Worm (Caenorhabditis elegans) whole organism, L4 larva: ENCODE results near the gene sru-3.

Source experiments
- D1046.2 ChIP-seq: fragments of 200-800 bp; sonication (Bioruptor generic); IDR thresholded peaks from 2 replicates; pipeline ENCODE4 v1.3.6; 2022; ENCODE audit warnings: missing genetic modification characterization, missing compliant biosample characterization
- F37D6.2 ChIP-seq: sonication (generic microtip); optimal IDR thresholded peaks from 2 replicates; lab custom pipeline; 2016; ENCODE audit warnings: mild to moderate bottlenecking, missing genetic modification characterization, missing compliant biosample characterization
- F44E2.7 ChIP-seq: fragments of 200-800 bp; sonication (Bioruptor generic); IDR thresholded peaks from 2 replicates; pipeline ENCODE4 v2.1.2; 2022; ENCODE audit warnings: missing genetic modification characterization, missing compliant biosample characterization
- F49E8.2 ChIP-seq: sonication (generic microtip); optimal IDR thresholded peaks from 2 replicates; lab custom pipeline; 2016; ENCODE audit warnings: missing compliant biosample characterization, mild to moderate bottlenecking, missing genetic modification characterization, borderline replicate concordance
- T26A8.4 ChIP-seq: fragments of 200-800 bp; sonication (Bioruptor generic); IDR thresholded peaks from 2 replicates; pipeline ENCODE4 v1.3.6; 2022; ENCODE audit warnings: missing genetic modification characterization, missing compliant biosample characterization
- Y5F2A.4 ChIP-seq: fragments of 200-800 bp; sonication (Bioruptor generic); optimal IDR thresholded peaks from 2 replicates; lab custom pipeline; 2018; ENCODE audit warnings: mild to moderate bottlenecking, missing genetic modification characterization, missing compliant biosample characterization
- Y75B8A.6 ChIP-seq: fragments of 200-800 bp; sonication (Bioruptor generic); IDR thresholded peaks from 2 replicates; pipeline ENCODE4 v1.3.6; 2022; ENCODE audit warnings: missing genetic modification reagents, missing genetic modification characterization, missing compliant biosample characterization
- ZK337.2 ChIP-seq: fragments of 200-800 bp; sonication (Bioruptor generic); IDR thresholded peaks from 2 replicates; pipeline ENCODE4 v1.3.6; 2022; ENCODE audit warnings: missing genetic modification reagents, missing genetic modification characterization, missing compliant biosample characterization
- aha-1 ChIP-seq: fragments of 150-350 bp; peaks from one replicate; lab custom pipeline; 2014; ENCODE audit warnings: missing biosample characterization, missing genetic modification characterization
- aly-2 ChIP-seq: sonication (generic microtip); optimal IDR thresholded peaks from 2 replicates; lab custom pipeline; 2018; ENCODE audit warnings: missing biosample characterization, missing genetic modification characterization
- ama-1 ChIP-seq: fragments of 150-350 bp; optimal IDR thresholded peaks from 2 replicates; lab custom pipeline; 2014; ENCODE audit warnings: inconsistent platforms, mixed read lengths
- ceh-20 ChIP-seq: fragments of 200-800 bp; sonication (Bioruptor generic); IDR thresholded peaks from 2 replicates; pipeline ENCODE4 v1.3.6; 2022; ENCODE audit warnings: missing genetic modification reagents, missing genetic modification characterization, missing compliant biosample characterization
- ceh-44 ChIP-seq: fragments of 200-800 bp; sonication (Bioruptor generic); IDR thresholded peaks from 2 replicates; pipeline ENCODE4 v1.3.6; 2022; ENCODE audit warnings: missing genetic modification reagents, missing genetic modification characterization, missing compliant biosample characterization
- daf-16 ChIP-seq, 3 experiments: sonication (generic microtip); optimal IDR thresholded peaks; 2 replicates each; lab custom pipeline; 2016 to 2017; ENCODE audit warnings: missing genetic modification characterization in 3 of 3, missing genetic modification reagents in 3 of 3, mild to moderate bottlenecking in 2 of 3, missing compliant biosample characterization in 2 of 3, missing biosample characterization in 1 of 3, moderate library complexity in 1 of 3
- daf-19 ChIP-seq: fragments of 200-800 bp; sonication (Bioruptor generic); conservative IDR thresholded peaks from 2 replicates; pipeline ENCODE4 v1.3.6; 2022; ENCODE audit warnings: missing genetic modification characterization, missing compliant biosample characterization
- dmd-8 ChIP-seq: fragments of 200-800 bp; sonication (Bioruptor generic); IDR thresholded peaks from 2 replicates; pipeline ENCODE4 v1.3.6; 2022; ENCODE audit warnings: missing genetic modification characterization, missing compliant biosample characterization
- duxl-1 ChIP-seq: sonication (generic microtip); optimal IDR thresholded peaks from 2 replicates; lab custom pipeline; 2016; ENCODE audit warnings: mild to moderate bottlenecking, missing genetic modification characterization, moderate library complexity, missing compliant biosample characterization; ENCODE audit not compliant: poor library complexity
- dve-1 ChIP-seq: sonication (generic microtip); optimal IDR thresholded peaks from 2 replicates; lab custom pipeline; 2017; ENCODE audit warnings: antibody characterized with exemption, mild to moderate bottlenecking, missing genetic modification characterization, missing compliant biosample characterization; ENCODE audit not compliant: insufficient read depth
- fos-1 ChIP-seq: fragments of 150-350 bp; optimal IDR thresholded peaks from 2 replicates; lab custom pipeline; 2014; ENCODE audit warnings: missing biosample characterization, missing genetic modification characterization
- hif-1 ChIP-seq, 2 experiments: sonication (generic microtip); optimal IDR thresholded peaks; 2 replicates each; lab custom pipeline; 2016 to 2017; ENCODE audit warnings: missing compliant biosample characterization in 2 of 2, missing genetic modification characterization in 2 of 2, missing genetic modification reagents in 2 of 2, missing genotype in 2 of 2, mild to moderate bottlenecking in 1 of 2
- hlh-11 ChIP-seq: fragments of 200-800 bp; sonication (Bioruptor generic); optimal IDR thresholded peaks from 2 replicates; lab custom pipeline; 2018; ENCODE audit warnings: mild to moderate bottlenecking, missing genetic modification characterization, missing compliant biosample characterization
- hlh-30 ChIP-seq: sonication (generic microtip); optimal IDR thresholded peaks from 2 replicates; lab custom pipeline; 2017; ENCODE audit warnings: antibody characterized with exemption, mild to moderate bottlenecking, missing genetic modification characterization, missing compliant biosample characterization; ENCODE audit not compliant: insufficient read depth
- hmg-1.1 ChIP-seq: fragments of 200-800 bp; sonication (Bioruptor generic); IDR thresholded peaks from 2 replicates; pipeline ENCODE4 v1.3.6; 2022; ENCODE audit warnings: missing genetic modification reagents, missing genetic modification characterization, missing compliant biosample characterization
- lin-13 ChIP-seq: fragments of 150-350 bp; optimal IDR thresholded peaks from 2 replicates; lab custom pipeline; 2014; ENCODE audit warnings: missing biosample characterization, missing genetic modification reagents, missing genetic modification characterization
- lin-29 ChIP-seq: fragments of 200-800 bp; sonication (Bioruptor generic); IDR thresholded peaks from 2 replicates; pipeline ENCODE4 v1.3.6; 2022; ENCODE audit warnings: missing genetic modification reagents, missing genetic modification characterization, missing compliant biosample characterization
- lin-38 ChIP-seq: fragments of 200-800 bp; sonication (Bioruptor generic); IDR thresholded peaks from 2 replicates; pipeline ENCODE4 v1.3.6; 2022; ENCODE audit warnings: missing genetic modification reagents, missing genetic modification characterization, missing compliant biosample characterization
- lsy-2 ChIP-seq, 2 experiments: fragments of 150-350 bp in 1 of 2; sonication (generic microtip) in 1 of 2; optimal IDR thresholded peaks; 2 replicates each; lab custom pipeline; 2014 to 2017; ENCODE audit warnings: missing biosample characterization in 2 of 2, missing genetic modification characterization in 2 of 2
- mdl-1 ChIP-seq, 2 experiments: fragments of 150-350 bp in 1 of 2; sonication (generic microtip) in 1 of 2; optimal IDR thresholded peaks; 2 replicates each; lab custom pipeline; 2014 to 2017; ENCODE audit warnings: missing biosample characterization in 2 of 2, missing genetic modification characterization in 2 of 2
- mdt-29 ChIP-seq: fragments of 200-800 bp; sonication (Bioruptor generic); IDR thresholded peaks from 2 replicates; pipeline ENCODE4 v1.3.6; 2022; ENCODE audit warnings: missing genetic modification reagents, missing genetic modification characterization, missing compliant biosample characterization
- mes-2 ChIP-seq: sonication (generic microtip); optimal IDR thresholded peaks from 2 replicates; lab custom pipeline; 2016; ENCODE audit warnings: missing genotype, mild to moderate bottlenecking, missing genetic modification characterization, missing compliant biosample characterization; ENCODE audit not compliant: poor library complexity, severe bottlenecking
- mxl-2 ChIP-seq: fragments of 200-800 bp; sonication (Bioruptor generic); conservative IDR thresholded peaks from 2 replicates; pipeline ENCODE4 v1.3.6; 2022; ENCODE audit warnings: missing genetic modification reagents, missing genetic modification characterization, missing compliant biosample characterization
- nhr-11 ChIP-seq: fragments of 150-350 bp; optimal IDR thresholded peaks from 2 replicates; lab custom pipeline; 2014; ENCODE audit warnings: missing biosample characterization, missing genetic modification characterization
- nhr-28 ChIP-seq: fragments of 150-350 bp; optimal IDR thresholded peaks from 2 replicates; lab custom pipeline; 2014; ENCODE audit warnings: missing biosample characterization, missing genetic modification characterization
- nhr-41 ChIP-seq: fragments of 200-800 bp; sonication (Bioruptor generic); IDR thresholded peaks from 2 replicates; pipeline ENCODE4 v1.3.6; 2022; ENCODE audit warnings: missing genetic modification reagents, missing genetic modification characterization, missing compliant biosample characterization
- nhr-42 ChIP-seq: fragments of 200-800 bp; sonication (Bioruptor generic); IDR thresholded peaks from 2 replicates; pipeline ENCODE4 v1.3.6; 2022; ENCODE audit warnings: missing genetic modification characterization, missing compliant biosample characterization
- nhr-48 ChIP-seq: sonication (generic microtip); optimal IDR thresholded peaks from 2 replicates; lab custom pipeline; 2016; ENCODE audit warnings: mild to moderate bottlenecking, missing genetic modification characterization, missing compliant biosample characterization
- nhr-6 ChIP-seq: fragments of 150-350 bp; optimal IDR thresholded peaks from 2 replicates; lab custom pipeline; 2014; ENCODE audit warnings: missing biosample characterization, missing genetic modification characterization
- nhr-76 ChIP-seq: fragments of 150-350 bp; optimal IDR thresholded peaks from 2 replicates; lab custom pipeline; 2014; ENCODE audit warnings: missing biosample characterization, missing genetic modification characterization
- saeg-2 ChIP-seq: fragments of 200-800 bp; sonication (Bioruptor generic); IDR thresholded peaks from 2 replicates; pipeline ENCODE4 v1.3.6; 2022; ENCODE audit warnings: missing genetic modification reagents, missing genetic modification characterization, missing compliant biosample characterization
- sdz-12 ChIP-seq: fragments of 200-800 bp; sonication (Bioruptor generic); optimal IDR thresholded peaks from 2 replicates; lab custom pipeline; 2018; ENCODE audit warnings: mild to moderate bottlenecking, missing genetic modification characterization, missing compliant biosample characterization
- snpc-1.2 ChIP-seq: fragments of 200-800 bp; sonication (Bioruptor generic); IDR thresholded peaks from 2 replicates; pipeline ENCODE4 v1.3.6; 2022; ENCODE audit warnings: missing genetic modification reagents, missing genetic modification characterization, missing compliant biosample characterization
- snpc-4 ChIP-seq: fragments of 150-350 bp; optimal IDR thresholded peaks from 2 replicates; lab custom pipeline; 2014; ENCODE audit warnings: missing biosample characterization, missing genetic modification characterization
- spr-3 ChIP-seq: fragments of 200-800 bp; sonication (Bioruptor generic); optimal IDR thresholded peaks from 2 replicates; lab custom pipeline; 2018; ENCODE audit warnings: mild to moderate bottlenecking, missing genetic modification characterization, missing compliant biosample characterization
- zfp-2 ChIP-seq: sonication (generic microtip); optimal IDR thresholded peaks from 2 replicates; lab custom pipeline; 2016; ENCODE audit warnings: mild to moderate bottlenecking, missing genetic modification characterization, missing compliant biosample characterization
- zfp-3 ChIP-seq: fragments of 200-800 bp; sonication (Bioruptor generic); conservative IDR thresholded peaks from 2 replicates; pipeline ENCODE4 v1.3.6; 2022; ENCODE audit warnings: missing genetic modification reagents, missing genetic modification characterization, missing compliant biosample characterization

sru-3 gene

ce11 chrIV:9459224-9459781 is 37.1 kb upstream of the sru-3 start, which contains the start of gene copb-2 (continued):
- TF ChIP-seq lin-29 (GFP tag; lab: Robert Waterston, UW) (no peak), daf-16 (GFP tag; optimal IDR thresholded peaks at IDR 0.05; lab: Kevin White, UChicago) (no peak), daf-16 (tag; optimal IDR thresholded peaks at IDR 0.05; lab: Kevin White, UChicago) (peak; percentile 34), lin-13 (GFP tag; lab: Kevin White, UChicago) (peak; percentile 52)

ce11 chrIV:9464345-9464783 is 32.0 kb upstream of the sru-3 start:
- TF ChIP-seq F49E8.2 (peak; percentile 58), mdt-29 (GFP tag; lab: Robert Waterston, UW) (no peak), nhr-11 (tag; lab: Kevin White, UChicago) (no peak), ZK337.2 (GFP tag; lab: Robert Waterston, UW) (no peak), snpc-1.2 (GFP tag; lab: Robert Waterston, UW) (peak; percentile 90), hlh-11 (tag; lab: Kevin White, UChicago) (no peak), nhr-6 (tag; lab: Kevin White, UChicago) (no peak), duxl-1 (no peak), nhr-48 (tag; lab: Kevin White, UChicago) (no peak), lin-38 (GFP tag; lab: Robert Waterston, UW) (peak; percentile 29; the same call in 1 of the 2 replicates), snpc-4 (tag; lab: Kevin White, UChicago) (peak; percentile 32), nhr-42 (no peak), dmd-8 (GFP tag; lab: Robert Waterston, UW) (no peak), nhr-28 (tag; lab: Kevin White, UChicago) (no peak), T26A8.4 (GFP tag; lab: Robert Waterston, UW) (no peak), mxl-2 (GFP tag; lab: Robert Waterston, UW) (no peak), mdl-1 (tag; optimal IDR thresholded peaks at IDR 0.05; lab: Kevin White, UChicago) (no peak), lsy-2 (tag; optimal IDR thresholded peaks at IDR 0.05; lab: Kevin White, UChicago) (no peak), ama-1 (lab: Kevin White, UChicago) (no peak), zfp-3 (GFP tag; lab: Robert Waterston, UW) (no peak), aha-1 (tag; lab: Kevin White, UChicago) (peak; percentile 61), aly-2 (no peak), ceh-44 (GFP tag; lab: Robert Waterston, UW) (no peak), Y75B8A.6 (no peak), D1046.2 (no peak), zfp-2 (tag; lab: Kevin White, UChicago) (no peak), nhr-41 (GFP tag; lab: Robert Waterston, UW) (no peak), ceh-20 (GFP tag; lab: Robert Waterston, UW) (no peak), hlh-30 (tag; lab: Kevin White, UChicago) (no peak)

- TF ChIP-seq aly-2: no peak
- TF ChIP-seq nhr-76 (tag; lab: Kevin White, UChicago): no peak
- no peak for TF ChIP-seq mes-2 (tag; lab: Kevin White, UChicago)
- no peak for TF ChIP-seq F37D6.2 (tag; lab: Kevin White, UChicago)
- TF ChIP-seq Y5F2A.4: no peak
- TF ChIP-seq daf-19 (GFP tag; lab: Robert Waterston, UW): no peak
- no peak for TF ChIP-seq F44E2.7 (GFP tag; lab: Robert Waterston, UW)
- TF ChIP-seq saeg-2 (GFP tag; lab: Robert Waterston, UW): no peak
- TF ChIP-seq dve-1: no peak
- TF ChIP-seq spr-3 (GFP tag; lab: Kevin White, UChicago): no peak
- no peak for TF ChIP-seq fos-1 (tag; lab: Kevin White, UChicago)
- TF ChIP-seq hif-1 (tag; optimal IDR thresholded peaks at IDR 0.05; lab: Kevin White, UChicago): no peak
- TF ChIP-seq lin-29 (GFP tag; lab: Robert Waterston, UW): no peak
- no peak for TF ChIP-seq F49E8.2
- no peak for TF ChIP-seq sdz-12 (GFP tag; lab: Kevin White, UChicago)
- no peak for TF ChIP-seq daf-16 (GFP tag; optimal IDR thresholded peaks at IDR 0.05; lab: Kevin White, UChicago)
- TF ChIP-seq daf-16 (tag; optimal IDR thresholded peaks at IDR 0.05; lab: Kevin White, UChicago): no peak
- TF ChIP-seq hmg-1.1 (GFP tag; lab: Robert Waterston, UW): no peak
These were observed 29.0 kb upstream of the sru-3 start, which contains the start of gene F38E11.6 for ce11 chrIV:9467418-9467817. F38E11.6 (minus strand) TSS chrIV:9467518.
